Worm (Caenorhabditis elegans): ENCODE results near the gene R10E9.2.

ce11 chrIII:3979980-3980631 is 16.0 kb upstream of the R10E9.2 start:
- TF ChIP-seq elt-3 (tag; optimal IDR thresholded peaks at IDR 0.05) (no peak), ama-1 (optimal IDR thresholded peaks at IDR 0.05) (no peak)

Measured in whole organism, L1 larva.